Worm (Caenorhabditis elegans) whole organism, L4 larva: Measurements from ENCODE around the gene str-182.

ENCODE experiments used
- F10B5.3 ChIP-seq: sonication (generic microtip); optimal IDR thresholded peaks from 2 replicates; lab custom pipeline; 2016; ENCODE audit warnings: mild to moderate bottlenecking, missing genetic modification characterization, missing compliant biosample characterization
- T20F7.1 ChIP-seq: fragments of 200-800 bp; sonication (Bioruptor generic); optimal IDR thresholded peaks from 2 replicates; lab custom pipeline; 2018; ENCODE audit warnings: mild to moderate bottlenecking, missing genetic modification characterization, missing compliant biosample characterization
- Y105C5A.15 ChIP-seq: fragments of 200-800 bp; sonication (Bioruptor generic); IDR thresholded peaks from 2 replicates; pipeline ENCODE4 v1.3.6; 2022; ENCODE audit warnings: missing genetic modification characterization, missing compliant biosample characterization
- aha-1 ChIP-seq: fragments of 150-350 bp; peaks from one replicate; lab custom pipeline; 2014; ENCODE audit warnings: missing biosample characterization, missing genetic modification characterization
- ama-1 ChIP-seq: fragments of 150-350 bp; optimal IDR thresholded peaks from 2 replicates; lab custom pipeline; 2014; ENCODE audit warnings: inconsistent platforms, mixed read lengths
- ceh-20 ChIP-seq: fragments of 200-800 bp; sonication (Bioruptor generic); IDR thresholded peaks from 2 replicates; pipeline ENCODE4 v1.3.6; 2022; ENCODE audit warnings: missing genetic modification reagents, missing genetic modification characterization, missing compliant biosample characterization
- ceh-44 ChIP-seq: fragments of 200-800 bp; sonication (Bioruptor generic); IDR thresholded peaks from 2 replicates; pipeline ENCODE4 v1.3.6; 2022; ENCODE audit warnings: missing genetic modification reagents, missing genetic modification characterization, missing compliant biosample characterization
- ceh-62 ChIP-seq: sonication (generic microtip); optimal IDR thresholded peaks from 2 replicates; lab custom pipeline; 2017; ENCODE audit warnings: missing biosample characterization, missing genetic modification characterization
- ceh-82 ChIP-seq: sonication (generic microtip); optimal IDR thresholded peaks from 2 replicates; lab custom pipeline; 2017; ENCODE audit warnings: missing biosample characterization, missing genetic modification characterization
- daf-16 ChIP-seq, 3 experiments: sonication (generic microtip); optimal IDR thresholded peaks; 2 replicates each; lab custom pipeline; 2016 to 2017; ENCODE audit warnings: missing genetic modification characterization in 3 of 3, missing genetic modification reagents in 3 of 3, mild to moderate bottlenecking in 2 of 3, missing compliant biosample characterization in 2 of 3, missing biosample characterization in 1 of 3, moderate library complexity in 1 of 3
- dmd-9 ChIP-seq: fragments of 200-800 bp; sonication (Bioruptor generic); IDR thresholded peaks from 2 replicates; pipeline ENCODE4 v1.3.6; 2022; ENCODE audit warnings: missing genetic modification reagents, missing genetic modification characterization, missing compliant biosample characterization
- dve-1 ChIP-seq: sonication (generic microtip); optimal IDR thresholded peaks from 2 replicates; lab custom pipeline; 2017; ENCODE audit warnings: antibody characterized with exemption, mild to moderate bottlenecking, missing genetic modification characterization, missing compliant biosample characterization; ENCODE audit not compliant: insufficient read depth
- egl-27 ChIP-seq: sonication (generic microtip); optimal IDR thresholded peaks from 3 replicates; lab custom pipeline; 2017; ENCODE audit warnings: missing biosample characterization, missing genetic modification reagents, missing genetic modification characterization
- fkh-10 ChIP-seq: fragments of 150-350 bp; optimal IDR thresholded peaks from 2 replicates; lab custom pipeline; 2014; ENCODE audit warnings: missing biosample characterization, missing genetic modification reagents, missing genetic modification characterization
- gei-8 ChIP-seq: fragments of 200-800 bp; sonication (Bioruptor generic); optimal IDR thresholded peaks from 2 replicates; lab custom pipeline; 2018; ENCODE audit warnings: mild to moderate bottlenecking, missing genetic modification characterization, missing compliant biosample characterization
- lin-29 ChIP-seq: fragments of 200-800 bp; sonication (Bioruptor generic); IDR thresholded peaks from 2 replicates; pipeline ENCODE4 v1.3.6; 2022; ENCODE audit warnings: missing genetic modification reagents, missing genetic modification characterization, missing compliant biosample characterization
- lir-3 ChIP-seq: sonication (generic microtip); optimal IDR thresholded peaks from 2 replicates; lab custom pipeline; 2016; ENCODE audit warnings: mild to moderate bottlenecking, missing genetic modification characterization, missing compliant biosample characterization
- lsy-2 ChIP-seq, 2 experiments: fragments of 150-350 bp in 1 of 2; sonication (generic microtip) in 1 of 2; optimal IDR thresholded peaks; 2 replicates each; lab custom pipeline; 2014 to 2017; ENCODE audit warnings: missing biosample characterization in 2 of 2, missing genetic modification characterization in 2 of 2
- madf-5 ChIP-seq, 2 experiments: fragments of 200-800 bp; sonication (Bioruptor generic); IDR thresholded peaks; 2 replicates each; pipeline ENCODE4 v1.3.6; 2022; ENCODE audit warnings: missing compliant biosample characterization in 2 of 2, missing genetic modification characterization in 2 of 2
- mdl-1 ChIP-seq, 2 experiments: fragments of 150-350 bp in 1 of 2; sonication (generic microtip) in 1 of 2; optimal IDR thresholded peaks; 2 replicates each; lab custom pipeline; 2014 to 2017; ENCODE audit warnings: missing biosample characterization in 2 of 2, missing genetic modification characterization in 2 of 2
- mep-1 ChIP-seq: fragments of 150-350 bp; sonication (generic microtip); optimal IDR thresholded peaks from 3 replicates; lab custom pipeline; 2014; ENCODE audit warnings: missing biosample characterization, missing genetic modification characterization
- mxl-3 ChIP-seq: fragments of 200-800 bp; sonication (Bioruptor generic); optimal IDR thresholded peaks from 2 replicates; lab custom pipeline; 2018; ENCODE audit warnings: mild to moderate bottlenecking, missing genetic modification characterization, missing compliant biosample characterization
- nhr-10 ChIP-seq: fragments of 150-350 bp; optimal IDR thresholded peaks from 2 replicates; lab custom pipeline; 2014; ENCODE audit warnings: missing biosample characterization, missing genetic modification characterization
- nhr-25 ChIP-seq: sonication (generic microtip); optimal IDR thresholded peaks from 2 replicates; lab custom pipeline; 2017; ENCODE audit warnings: missing genetic modification characterization, mild to moderate bottlenecking, missing compliant biosample characterization, antibody characterized with exemption, moderate library complexity, borderline replicate concordance; ENCODE audit not compliant: insufficient read depth
- nhr-28 ChIP-seq: fragments of 150-350 bp; optimal IDR thresholded peaks from 2 replicates; lab custom pipeline; 2014; ENCODE audit warnings: missing biosample characterization, missing genetic modification characterization
- nhr-41 ChIP-seq: fragments of 200-800 bp; sonication (Bioruptor generic); IDR thresholded peaks from 2 replicates; pipeline ENCODE4 v1.3.6; 2022; ENCODE audit warnings: missing genetic modification reagents, missing genetic modification characterization, missing compliant biosample characterization
- nhr-42 ChIP-seq: fragments of 200-800 bp; sonication (Bioruptor generic); IDR thresholded peaks from 2 replicates; pipeline ENCODE4 v1.3.6; 2022; ENCODE audit warnings: missing genetic modification characterization, missing compliant biosample characterization
- nhr-48 ChIP-seq: sonication (generic microtip); optimal IDR thresholded peaks from 2 replicates; lab custom pipeline; 2016; ENCODE audit warnings: mild to moderate bottlenecking, missing genetic modification characterization, missing compliant biosample characterization
- php-3 ChIP-seq: fragments of 200-800 bp; sonication (Bioruptor generic); IDR thresholded peaks from 2 replicates; pipeline ENCODE4 v1.3.6; 2022; ENCODE audit warnings: missing genetic modification reagents, missing genetic modification characterization, missing compliant biosample characterization
- pqm-1 ChIP-seq: sonication (generic microtip); optimal IDR thresholded peaks from 2 replicates; lab custom pipeline; 2017; ENCODE audit warnings: missing biosample characterization, missing genetic modification characterization
- sdz-12 ChIP-seq: fragments of 200-800 bp; sonication (Bioruptor generic); optimal IDR thresholded peaks from 2 replicates; lab custom pipeline; 2018; ENCODE audit warnings: mild to moderate bottlenecking, missing genetic modification characterization, missing compliant biosample characterization
- snpc-1.2 ChIP-seq: fragments of 200-800 bp; sonication (Bioruptor generic); IDR thresholded peaks from 2 replicates; pipeline ENCODE4 v1.3.6; 2022; ENCODE audit warnings: missing genetic modification reagents, missing genetic modification characterization, missing compliant biosample characterization
- tra-1 ChIP-seq: fragments of 200-800 bp; sonication (Bioruptor generic); IDR thresholded peaks from 2 replicates; pipeline ENCODE4 v1.3.6; 2022; ENCODE audit warnings: missing genetic modification reagents, missing genetic modification characterization, missing compliant biosample characterization
- unc-39 ChIP-seq: sonication (generic microtip); optimal IDR thresholded peaks from 2 replicates; lab custom pipeline; 2017; ENCODE audit warnings: missing biosample characterization, missing genetic modification characterization
- unc-62 ChIP-seq, 3 experiments: fragments of 150-350 bp in 1 of 3; sonication (generic microtip); optimal IDR thresholded peaks in 2 of 3; peaks in 1 of 3; 1 replicate in 1 of 3; 2 replicates in 2 of 3; lab custom pipeline; 2014 to 2017; ENCODE audit warnings: missing biosample characterization in 3 of 3, missing genetic modification characterization in 3 of 3, missing genetic modification reagents in 3 of 3, missing genotype in 1 of 3
- zfp-2 ChIP-seq: sonication (generic microtip); optimal IDR thresholded peaks from 2 replicates; lab custom pipeline; 2016; ENCODE audit warnings: mild to moderate bottlenecking, missing genetic modification characterization, missing compliant biosample characterization
- zip-11 ChIP-seq: fragments of 200-800 bp; sonication (Bioruptor generic); IDR thresholded peaks from 2 replicates; pipeline ENCODE4 v1.3.6; 2022; ENCODE audit warnings: missing genetic modification characterization, missing compliant biosample characterization
- ztf-11 ChIP-seq: fragments of 150-350 bp; optimal IDR thresholded peaks from 2 replicates; lab custom pipeline; 2014; ENCODE audit warnings: missing biosample characterization, missing genetic modification characterization

The str-182 gene

DNA sequence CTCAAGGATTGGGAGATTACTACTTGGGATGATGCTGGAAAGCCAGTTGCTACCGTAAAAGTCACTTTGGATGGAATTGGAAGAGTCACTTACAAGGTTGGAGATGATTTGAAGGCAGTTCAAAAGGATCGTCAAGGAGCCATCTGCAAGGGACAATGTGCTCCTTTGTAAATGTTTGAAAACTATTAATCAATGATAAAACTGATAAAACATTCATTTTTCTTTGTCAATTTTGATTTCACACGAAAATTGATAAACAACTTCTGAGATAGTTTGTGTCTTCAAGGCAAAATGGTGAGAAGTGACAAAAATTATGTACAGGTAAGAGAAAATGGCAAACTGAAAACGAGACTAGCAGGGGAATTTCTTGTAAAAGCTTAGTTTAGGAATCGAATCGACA lies 30.9 kb downstream of the str-182 start:
- no peak for TF ChIP-seq daf-16 (GFP tag; optimal IDR thresholded peaks at IDR 0.05; lab: Kevin White, UChicago)
- TF ChIP-seq daf-16 (tag; optimal IDR thresholded peaks at IDR 0.05; lab: Kevin White, UChicago), result peak; percentile 62
- TF ChIP-seq snpc-1.2 (GFP tag; lab: Robert Waterston, UW), result no peak
- no peak for TF ChIP-seq Y105C5A.15 (GFP tag; lab: Robert Waterston, UW)
- TF ChIP-seq ama-1 (lab: Kevin White, UChicago), result peak; percentile 49
- no peak for TF ChIP-seq nhr-28 (tag; lab: Kevin White, UChicago)
- TF ChIP-seq, all 104 proteins: peak for 2

- peak in 1 of 2 experiments; percentile 73 for TF ChIP-seq unc-62 (GFP tag; optimal IDR thresholded peaks at IDR 0.05 in 1 of 2; lab: Kevin White, UChicago)
- TF ChIP-seq unc-62 (tag; optimal IDR thresholded peaks at IDR 0.05; lab: Kevin White, UChicago), result no peak
- TF ChIP-seq nhr-28 (tag; lab: Kevin White, UChicago), result peak; percentile 82
- no peak for TF ChIP-seq nhr-25 (tag; lab: Kevin White, UChicago)
- TF ChIP-seq mep-1, result no peak
- TF ChIP-seq lsy-2 (tag; optimal IDR thresholded peaks at IDR 0.05; lab: Kevin White, UChicago), result peak in 1 of 2 experiments; percentile 46
- TF ChIP-seq mdl-1 (tag; optimal IDR thresholded peaks at IDR 0.05; lab: Kevin White, UChicago), result peak in 1 of 2 experiments; percentile 18
- TF ChIP-seq aha-1, result peak; percentile 8
- 0 out of 2 replicates have a peak, but pooled peaks have one; percentile 42 for TF ChIP-seq dmd-9 (GFP tag; lab: Robert Waterston, UW)
- TF ChIP-seq lin-29 (GFP tag; lab: Robert Waterston, UW), result no peak
- peak; percentile 51 for TF ChIP-seq dve-1 (tag; lab: Kevin White, UChicago)
Measured at ce11 chrV:10201913-10202312, 31.3 kb downstream of the str-182 start, which contains the start of gene ZK856.7. TSS of gene ZK856.7 (plus strand) at chrV:10202098.

DNA sequence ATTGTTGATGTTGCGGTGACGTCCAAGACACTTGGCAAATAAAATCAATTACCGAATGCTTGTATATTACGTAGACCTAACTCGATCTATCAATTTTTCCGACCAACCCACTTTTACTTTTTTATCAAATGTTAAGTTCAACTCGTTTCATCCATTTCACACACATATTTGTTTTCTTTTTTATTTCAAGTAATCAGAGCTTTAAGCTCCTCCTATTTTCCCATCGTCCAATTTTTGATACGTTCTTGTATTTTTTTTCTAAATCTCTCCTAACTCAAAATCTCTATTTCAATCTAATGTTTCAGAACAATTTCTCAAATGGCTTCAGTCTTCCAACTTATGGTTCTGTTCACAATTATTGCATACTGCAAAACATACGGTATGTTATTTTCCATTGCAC lies 34.8 kb downstream of the str-182 start, which contains the start of gene ZK856.6:
ZK856.6 (plus strand) TSS at position 301 of the 400 bp plus-strand sequence.
- TF ChIP-seq tra-1 (GFP tag; lab: Robert Waterston, UW) (no peak), ceh-82 (tag; lab: Kevin White, UChicago) (no peak)

- TF ChIP-seq egl-27 (tag; lab: Kevin White, UChicago), result no peak
- TF ChIP-seq madf-5 (GFP tag; IDR thresholded peaks at IDR 0.05; lab: Robert Waterston, UW), result no peak
- TF ChIP-seq daf-16 (GFP tag; optimal IDR thresholded peaks at IDR 0.05; lab: Kevin White, UChicago), result no peak
- peak; percentile 91 for TF ChIP-seq daf-16 (tag; optimal IDR thresholded peaks at IDR 0.05; lab: Kevin White, UChicago)
- TF ChIP-seq Y105C5A.15 (GFP tag; lab: Robert Waterston, UW), result no peak
- TF ChIP-seq fkh-10 (GFP tag; lab: Kevin White, UChicago), result no peak
- TF ChIP-seq ceh-62 (tag; lab: Kevin White, UChicago), result no peak
- peak; percentile 41 for TF ChIP-seq aha-1
- peak; percentile 11 for TF ChIP-seq pqm-1 (tag; lab: Kevin White, UChicago)
- TF ChIP-seq php-3 (GFP tag; lab: Robert Waterston, UW), result peak; percentile 14; the same call in 1 of the 2 replicates
- TF ChIP-seq unc-62 (GFP tag; optimal IDR thresholded peaks at IDR 0.05 in 1 of 2; lab: Kevin White, UChicago), result peak in 1 of 2 experiments; percentile 13
- no peak for TF ChIP-seq unc-62 (tag; optimal IDR thresholded peaks at IDR 0.05; lab: Kevin White, UChicago)
- TF ChIP-seq sdz-12 (GFP tag; lab: Kevin White, UChicago), result no peak
- peak; percentile 23 for TF ChIP-seq nhr-28 (tag; lab: Kevin White, UChicago)
Measured at ce11 chrV:10191242-10191641, 42.0 kb downstream of the str-182 start.

ce11 chrV:10190081-10190556 lies 43.1 kb downstream of the str-182 start, which contains the start of gene ZK856.5:
TSS of gene ZK856.5 (minus strand) at chrV:10190131.
- no peak for TF ChIP-seq ceh-44 (GFP tag; lab: Robert Waterston, UW)
- no peak for TF ChIP-seq F10B5.3 (tag; lab: Kevin White, UChicago)
- TF ChIP-seq php-3 (GFP tag; lab: Robert Waterston, UW), result peak; percentile 95
- TF ChIP-seq zip-11, result no peak
- no peak for TF ChIP-seq lir-3 (tag; lab: Kevin White, UChicago)
- TF ChIP-seq T20F7.1, result no peak
- no peak for TF ChIP-seq nhr-25 (tag; lab: Kevin White, UChicago)
- TF ChIP-seq unc-39 (tag; lab: Kevin White, UChicago), result no peak
- TF ChIP-seq zfp-2 (tag; lab: Kevin White, UChicago), result no peak
- no peak for TF ChIP-seq daf-16 (GFP tag; optimal IDR thresholded peaks at IDR 0.05; lab: Kevin White, UChicago)
- TF ChIP-seq daf-16 (tag; optimal IDR thresholded peaks at IDR 0.05; lab: Kevin White, UChicago), result peak; percentile 69
- TF ChIP-seq ceh-20 (GFP tag; lab: Robert Waterston, UW), result no peak
- TF ChIP-seq fkh-10 (GFP tag; lab: Kevin White, UChicago), result no peak
- peak; percentile 73 for TF ChIP-seq mxl-3 (GFP tag; lab: Kevin White, UChicago)
- no peak for TF ChIP-seq nhr-42 (GFP tag; lab: Robert Waterston, UW)
- TF ChIP-seq nhr-41 (GFP tag; lab: Robert Waterston, UW), result no peak
- no peak for TF ChIP-seq dmd-9 (GFP tag; lab: Robert Waterston, UW)
- TF ChIP-seq unc-62 (GFP tag; optimal IDR thresholded peaks at IDR 0.05 in 1 of 2; lab: Kevin White, UChicago), result no peak
- TF ChIP-seq unc-62 (tag; optimal IDR thresholded peaks at IDR 0.05; lab: Kevin White, UChicago), result no peak
- no peak for TF ChIP-seq gei-8 (GFP tag; lab: Kevin White, UChicago)
- no peak for TF ChIP-seq nhr-10 (tag; lab: Kevin White, UChicago)
- no peak for TF ChIP-seq ztf-11 (tag; lab: Kevin White, UChicago)
- TF ChIP-seq mdl-1 (tag; optimal IDR thresholded peaks at IDR 0.05; lab: Kevin White, UChicago), result peak in 1 of 2 experiments; percentile 37
- peak; percentile 3 for TF ChIP-seq nhr-48
